Worm (Caenorhabditis elegans): ENCODE data around the gene twk-45.
A peak's percentile ranks its signal among the peaks of the same experiment; 100 is the strongest.

The twk-45 gene

DNA sequence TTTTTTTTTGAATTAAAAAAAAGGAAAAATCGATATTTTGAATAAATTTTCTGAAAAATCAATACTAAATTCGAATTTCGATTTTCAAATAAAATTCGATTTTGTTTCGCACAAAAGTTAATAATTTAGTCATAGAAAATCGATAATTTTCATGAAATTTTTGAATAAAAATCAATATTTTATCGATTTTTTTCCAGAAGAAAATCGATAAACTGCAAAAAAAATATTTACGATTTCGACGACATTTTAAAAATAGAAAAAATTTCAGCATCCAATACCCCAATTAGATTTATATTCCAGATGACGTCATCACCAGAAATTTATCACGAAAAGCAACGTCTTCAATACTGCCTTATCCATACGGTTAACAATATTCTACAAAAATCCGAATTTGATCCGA, 34.6 kb upstream of the twk-45 start, which contains the start of gene josd-1:
josd-1 (plus strand) TSS at position 301 of the 400 bp plus-strand sequence.
- TF ChIP-seq ceh-6 (GFP tag; optimal IDR thresholded peaks at IDR 0.05) (no peak), rnt-1 (tag; optimal IDR thresholded peaks at IDR 0.05) (no peak), ceh-9 (tag; optimal IDR thresholded peaks at IDR 0.05) (no peak), C08G9.2 (tag; optimal IDR thresholded peaks at IDR 0.05) (no peak), npax-4 (tag; optimal IDR thresholded peaks at IDR 0.05) (no peak), pros-1 (tag; optimal IDR thresholded peaks at IDR 0.05) (no peak), ceh-34 (tag; optimal IDR thresholded peaks at IDR 0.05) (no peak), hlh-8 (tag; optimal IDR thresholded peaks at IDR 0.05) (no peak), sdc-2 (tag; optimal IDR thresholded peaks at IDR 0.05) (no peak), sox-2 (GFP tag; IDR thresholded peaks at IDR 0.05) (no peak), odd-2 (tag; optimal IDR thresholded peaks at IDR 0.05) (no peak), pha-2 (tag; optimal IDR thresholded peaks at IDR 0.05) (no peak), ahr-1 (tag; optimal IDR thresholded peaks at IDR 0.05) (no peak), hlh-6 (tag; optimal IDR thresholded peaks at IDR 0.05) (no peak), tbx-2 (tag; optimal IDR thresholded peaks at IDR 0.05) (no peak), ceh-24 (tag; optimal IDR thresholded peaks at IDR 0.05) (no peak), lim-6 (tag; optimal IDR thresholded peaks at IDR 0.05) (no peak), nhr-232 (tag; optimal IDR thresholded peaks at IDR 0.05) (no peak)

- TF ChIP-seq K02D7.2 (tag; optimal IDR thresholded peaks at IDR 0.05), result no peak
- no peak for TF ChIP-seq T23F11.4 (GFP tag; optimal IDR thresholded peaks at IDR 0.05)
- no peak for TF ChIP-seq pax-1 (tag; optimal IDR thresholded peaks at IDR 0.05)
- TF ChIP-seq dmd-4 (tag; optimal IDR thresholded peaks at IDR 0.05; ENCODE audit: borderline replicate concordance), result no peak
- TF ChIP-seq ceh-48 (tag; optimal IDR thresholded peaks at IDR 0.05), result peak; percentile 20
- no peak for TF ChIP-seq syd-9 (tag; optimal IDR thresholded peaks at IDR 0.05)
- no peak for TF ChIP-seq ztf-16 (tag; optimal IDR thresholded peaks at IDR 0.05)
Measured at ce11 chrIII:2834998-2835397, 33.3 kb upstream of the twk-45 start.

ce11 chrIII:2834363-2834762, 32.7 kb upstream of the twk-45 start, which contains the start of gene txdc-17:
Gene txdc-17, plus strand, starts transcription at chrIII:2834663.
- TF ChIP-seq hlh-13 (GFP tag; optimal IDR thresholded peaks at IDR 0.05) (no peak), lin-11 (tag; optimal IDR thresholded peaks at IDR 0.05) (no peak), ttx-3 (tag; optimal IDR thresholded peaks at IDR 0.05) (no peak)

ce11 chrIII:2832483-2832882, 30.8 kb upstream of the twk-45 start, which contains the start of gene Y71H2AM.29:
Gene Y71H2AM.29, plus strand, starts transcription at chrIII:2832783.
- TF ChIP-seq K09A11.1 (tag; optimal IDR thresholded peaks at IDR 0.05; ENCODE audit: insufficient read depth) (no peak), zip-5 (tag; optimal IDR thresholded peaks at IDR 0.05) (no peak), K02D7.2 (tag; optimal IDR thresholded peaks at IDR 0.05) (no peak), odd-2 (tag; optimal IDR thresholded peaks at IDR 0.05) (no peak), syd-9 (tag; optimal IDR thresholded peaks at IDR 0.05) (no peak), ahr-1 (tag; optimal IDR thresholded peaks at IDR 0.05) (no peak), ref-2 (tag; optimal IDR thresholded peaks at IDR 0.05) (no peak), gmeb-2 (tag; optimal IDR thresholded peaks at IDR 0.05) (no peak), fkh-10 (GFP tag; optimal IDR thresholded peaks at IDR 0.05) (no peak), ceh-30 (tag; optimal IDR thresholded peaks at IDR 0.05) (no peak)

- TF ChIP-seq fax-1 (tag; optimal IDR thresholded peaks at IDR 0.05) (no peak), pha-2 (tag; optimal IDR thresholded peaks at IDR 0.05) (no peak), tbx-7 (tag; optimal IDR thresholded peaks at IDR 0.05) (no peak), ceh-2 (tag; optimal IDR thresholded peaks at IDR 0.05) (no peak), hlh-30 (tag; optimal IDR thresholded peaks at IDR 0.05; ENCODE audit: insufficient read depth) (no peak), pha-4 (tag; optimal IDR thresholded peaks at IDR 0.05) (no peak), fkh-10 (GFP tag; optimal IDR thresholded peaks at IDR 0.05) (no peak), hlh-13 (GFP tag; optimal IDR thresholded peaks at IDR 0.05) (no peak), ceh-6 (GFP tag; optimal IDR thresholded peaks at IDR 0.05) (no peak), C38D4.7 (GFP tag; optimal IDR thresholded peaks at IDR 0.05) (no peak), pax-1 (tag; optimal IDR thresholded peaks at IDR 0.05) (no peak), T23F11.4 (GFP tag; optimal IDR thresholded peaks at IDR 0.05) (no peak)
Measured at ce11 chrIII:2826770-2827169, 25.1 kb upstream of the twk-45 start, which contains the start of gene Y71H2AM.1. Gene Y71H2AM.1, plus strand, starts transcription at chrIII:2827070.
